Fruit fly (Drosophila melanogaster): ENCODE data around the gene Smg5.

DNA sequence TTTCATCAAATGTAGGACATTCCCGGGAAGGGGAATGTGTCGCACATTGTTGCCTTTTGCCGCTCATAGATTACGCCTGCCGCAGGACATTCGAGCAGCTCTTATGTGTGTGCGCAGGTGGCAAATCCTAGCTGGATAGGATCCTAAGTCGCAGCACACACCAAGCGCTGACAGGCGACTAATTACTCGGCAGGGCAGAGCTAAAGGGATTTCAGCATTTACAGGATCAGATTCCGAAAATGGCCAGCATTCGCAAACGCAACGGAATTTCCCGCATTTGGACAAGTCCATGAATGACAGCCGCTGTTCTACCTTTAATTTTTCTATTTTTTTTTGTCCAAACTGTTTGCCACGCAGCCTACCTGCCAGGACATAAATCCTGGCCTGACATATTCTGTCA lies 36.8 kb downstream of the Smg5 start:
- TF ChIP-seq CG11617 (GFP tag; optimal IDR thresholded peaks at IDR 0.05): no peak
- TF ChIP-seq CG12768 (GFP tag; optimal IDR thresholded peaks at IDR 0.05): no peak
- no peak for TF ChIP-seq CG7101 (tag; optimal IDR thresholded peaks at IDR 0.05)
- no peak for TF ChIP-seq Crg-1 (GFP tag; optimal IDR thresholded peaks at IDR 0.05)
- TF ChIP-seq cic (GFP tag; optimal IDR thresholded peaks at IDR 0.05): no peak
- TF ChIP-seq Mnt (GFP tag; optimal IDR thresholded peaks at IDR 0.05): no peak
- TF ChIP-seq kay (GFP tag; ENCODE audit: borderline replicate concordance): no peak
- TF ChIP-seq Hr96 (GFP tag; optimal IDR thresholded peaks at IDR 0.05): no peak
- no peak for TF ChIP-seq pad (GFP tag; optimal IDR thresholded peaks at IDR 0.05)
- TF ChIP-seq CG33017 (tag; optimal IDR thresholded peaks at IDR 0.05): no peak
- TF ChIP-seq ovo (GFP tag; optimal IDR thresholded peaks at IDR 0.05): no peak
- no peak for TF ChIP-seq bab1 (GFP tag; optimal IDR thresholded peaks at IDR 0.05)
- no peak for TF ChIP-seq tj (GFP tag; optimal IDR thresholded peaks at IDR 0.05)
- TF ChIP-seq toe (GFP tag; optimal IDR thresholded peaks at IDR 0.05): no peak
